Fruit fly (Drosophila melanogaster) whole organism, prepupa: ENCODE data around the gene CG13108.
A peak's percentile ranks its signal among the peaks of the same experiment; 100 is the strongest.

Experiments
- Blimp-1 ChIP-seq: fragments of 200-800 bp; sonication (Bioruptor generic); optimal IDR thresholded peaks from 3 replicates; lab custom pipeline; 2017; ENCODE audit warnings: missing biosample characterization, missing genetic modification characterization, mild to moderate bottlenecking, moderate library complexity, missing genetic modification reagents
- CG10669 ChIP-seq: fragments of 200-800 bp; sonication (Bioruptor generic); optimal IDR thresholded peaks from 3 replicates; lab custom pipeline; 2018; ENCODE audit warnings: missing biosample characterization, mild to moderate bottlenecking, missing genetic modification characterization, moderate library complexity
- CG11294 ChIP-seq: fragments of 200-800 bp; sonication (Bioruptor generic); IDR thresholded peaks from 2 replicates; pipeline ENCODE4 v1.3.6; 2022; ENCODE audit warnings: missing biosample characterization, missing genetic modification characterization
- CG11902 ChIP-seq: fragments of 200-800 bp; sonication (Bioruptor generic); optimal IDR thresholded peaks from 3 replicates; lab custom pipeline; 2016; ENCODE audit warnings: missing biosample characterization, missing genetic modification characterization
- CG15336 ChIP-seq: fragments of 200-800 bp; sonication (Bioruptor generic); IDR thresholded peaks from 2 replicates; pipeline ENCODE4 v1.3.6; 2022; ENCODE audit warnings: missing biosample characterization, missing genetic modification characterization
- CG16779 ChIP-seq: fragments of 200-800 bp; sonication (Bioruptor generic); optimal IDR thresholded peaks from 3 replicates; lab custom pipeline; 2017; ENCODE audit warnings: missing biosample characterization, mild to moderate bottlenecking, missing genetic modification characterization
- CG3032 ChIP-seq: fragments of 200-800 bp; optimal IDR thresholded peaks from 2 replicates; lab custom pipeline; 2019; ENCODE audit warnings: missing biosample characterization, mild to moderate bottlenecking, missing genetic modification characterization, moderate library complexity
- CG32006 ChIP-seq: fragments of 200-800 bp; sonication (Bioruptor generic); optimal IDR thresholded peaks from 3 replicates; lab custom pipeline; 2017; ENCODE audit warnings: missing biosample characterization, mild to moderate bottlenecking, missing genetic modification characterization
- CG34406 ChIP-seq: fragments of 200-800 bp; sonication (Bioruptor generic); optimal IDR thresholded peaks from 3 replicates; lab custom pipeline; 2016; ENCODE audit warnings: missing biosample characterization, missing genetic modification characterization
- CG3919 ChIP-seq: fragments of 200-800 bp; sonication (Bioruptor generic); optimal IDR thresholded peaks from 3 replicates; lab custom pipeline; 2016; ENCODE audit warnings: missing biosample characterization, missing genetic modification characterization
- CG4318 ChIP-seq: fragments of 200-800 bp; sonication (Bioruptor generic); optimal IDR thresholded peaks from 3 replicates; lab custom pipeline; 2017; ENCODE audit warnings: missing biosample characterization, mild to moderate bottlenecking, missing genetic modification characterization
- CG6163 ChIP-seq: fragments of 200-800 bp; sonication (Bioruptor generic); IDR thresholded peaks from 3 replicates; pipeline ENCODE4 v1.3.6; 2022; ENCODE audit warnings: missing biosample characterization, missing genetic modification characterization
- CG6276 ChIP-seq: fragments of 200-800 bp; sonication (Bioruptor generic); optimal IDR thresholded peaks from 2 replicates; lab custom pipeline; 2017; ENCODE audit warnings: missing biosample characterization, mild to moderate bottlenecking, missing genetic modification characterization
- CG6792 ChIP-seq: fragments of 200-800 bp; sonication (Bioruptor generic); optimal IDR thresholded peaks from 3 replicates; lab custom pipeline; 2016; ENCODE audit warnings: missing biosample characterization, missing genetic modification characterization
- CG6808 ChIP-seq: fragments of 200-800 bp; sonication (Bioruptor generic); optimal IDR thresholded peaks from 3 replicates; lab custom pipeline; 2017; ENCODE audit warnings: missing biosample characterization, missing genetic modification characterization, mild to moderate bottlenecking, moderate library complexity, missing genetic modification reagents
- CG7368 ChIP-seq: fragments of 200-800 bp; sonication (Bioruptor generic); optimal IDR thresholded peaks from 3 replicates; lab custom pipeline; 2016; ENCODE audit warnings: missing biosample characterization, missing genetic modification characterization
- CG8119 ChIP-seq: fragments of 200-800 bp; sonication (Bioruptor generic); IDR thresholded peaks from 3 replicates; pipeline ENCODE4 v1.3.6; 2022; ENCODE audit warnings: missing biosample characterization, missing genetic modification characterization
- CG8319 ChIP-seq: fragments of 200-800 bp; sonication (Bioruptor generic); optimal IDR thresholded peaks from 3 replicates; lab custom pipeline; 2016; ENCODE audit warnings: missing biosample characterization, missing genetic modification characterization
- CG9139 ChIP-seq: fragments of 200-800 bp; sonication (Bioruptor generic); optimal IDR thresholded peaks from 3 replicates; lab custom pipeline; 2017; ENCODE audit warnings: missing biosample characterization, mild to moderate bottlenecking, missing genetic modification characterization
- Eip75B ChIP-seq: fragments of 200-800 bp; sonication (Bioruptor generic); optimal IDR thresholded peaks from 3 replicates; lab custom pipeline; 2016; ENCODE audit warnings: missing biosample characterization, missing genetic modification characterization
- Eip78C ChIP-seq: fragments of 200-800 bp; sonication (Bioruptor generic); peaks from one replicate; lab custom pipeline; 2016; ENCODE audit warnings: missing biosample characterization, missing genetic modification characterization
- Eip93F ChIP-seq: fragments of 200-800 bp; sonication (Bioruptor generic); optimal IDR thresholded peaks from 2 replicates; lab custom pipeline; 2016; ENCODE audit warnings: missing biosample characterization, mild to moderate bottlenecking, missing genetic modification characterization
- Ets21C ChIP-seq: fragments of 200-800 bp; sonication (Bioruptor generic); optimal IDR thresholded peaks from 3 replicates; lab custom pipeline; 2016; ENCODE audit warnings: missing biosample characterization, missing genetic modification characterization
- Ets96B ChIP-seq: fragments of 200-800 bp; optimal IDR thresholded peaks from 2 replicates; lab custom pipeline; 2019; ENCODE audit warnings: missing biosample characterization, mild to moderate bottlenecking, missing genetic modification characterization, moderate library complexity
- Gug ChIP-seq: fragments of 200-800 bp; sonication (Bioruptor generic); IDR thresholded peaks from 2 replicates; pipeline ENCODE4 v1.3.6; 2022; ENCODE audit warnings: missing biosample characterization, missing genetic modification characterization
- Hr38 ChIP-seq: sonication (Bioruptor generic); optimal IDR thresholded peaks from 2 replicates; lab custom pipeline; 2016; ENCODE audit warnings: missing biosample characterization, missing genetic modification characterization
- Hr39 ChIP-seq: fragments of 200-800 bp; sonication (Bioruptor generic); optimal IDR thresholded peaks from 2 replicates; lab custom pipeline; 2016; ENCODE audit warnings: missing biosample characterization, missing genetic modification characterization
- Hr4 ChIP-seq: fragments of 200-800 bp; sonication (Bioruptor generic); optimal IDR thresholded peaks from 3 replicates; lab custom pipeline; 2016; ENCODE audit warnings: missing biosample characterization, missing genetic modification characterization
- Lpt ChIP-seq: fragments of 200-800 bp; sonication (Bioruptor generic); optimal IDR thresholded peaks from 3 replicates; lab custom pipeline; 2016; ENCODE audit warnings: missing biosample characterization, missing genetic modification characterization
- Met ChIP-seq: fragments of 200-800 bp; sonication (Bioruptor generic); optimal IDR thresholded peaks from 3 replicates; lab custom pipeline; 2016; ENCODE audit warnings: missing biosample characterization, missing genetic modification characterization
- OdsH ChIP-seq: fragments of 200-800 bp; sonication (Bioruptor generic); optimal IDR thresholded peaks from 3 replicates; lab custom pipeline; 2016; ENCODE audit warnings: missing biosample characterization, missing genetic modification characterization
- Sox14 ChIP-seq: fragments of 200-800 bp; sonication (Bioruptor generic); optimal IDR thresholded peaks from 3 replicates; lab custom pipeline; 2016; ENCODE audit warnings: missing biosample characterization, missing genetic modification characterization
- achi ChIP-seq: fragments of 200-800 bp; sonication (Bioruptor generic); optimal IDR thresholded peaks from 3 replicates; lab custom pipeline; 2016; ENCODE audit warnings: missing biosample characterization, missing genetic modification characterization
- acj6 ChIP-seq: fragments of 200-800 bp; sonication (Bioruptor generic); optimal IDR thresholded peaks from 3 replicates; lab custom pipeline; 2016; ENCODE audit warnings: missing biosample characterization, missing genetic modification characterization
- cyc ChIP-seq: fragments of 200-800 bp; sonication (Bioruptor generic); optimal IDR thresholded peaks from 3 replicates; lab custom pipeline; 2016; ENCODE audit warnings: missing biosample characterization, missing genetic modification characterization
- dac ChIP-seq: fragments of 200-800 bp; sonication (Bioruptor generic); optimal IDR thresholded peaks from 2 replicates; lab custom pipeline; 2017; ENCODE audit warnings: missing biosample characterization, mild to moderate bottlenecking, missing genetic modification characterization
- dsx ChIP-seq: fragments of 200-800 bp; optimal IDR thresholded peaks from 3 replicates; lab custom pipeline; 2019; ENCODE audit warnings: missing biosample characterization, mild to moderate bottlenecking, missing genetic modification characterization, moderate library complexity; ENCODE audit not compliant: poor library complexity, severe bottlenecking
- eg ChIP-seq: fragments of 200-800 bp; sonication (Bioruptor generic); IDR thresholded peaks from 3 replicates; pipeline ENCODE4 v1.3.6; 2022; ENCODE audit warnings: missing biosample characterization, missing genetic modification characterization
- fd59A ChIP-seq: fragments of 200-800 bp; sonication (Bioruptor generic); optimal IDR thresholded peaks from 2 replicates; lab custom pipeline; 2017; ENCODE audit warnings: missing biosample characterization, mild to moderate bottlenecking, missing genetic modification characterization, missing genetic modification reagents
- fd85E ChIP-seq: fragments of 200-800 bp; sonication (Bioruptor generic); optimal IDR thresholded peaks from 3 replicates; lab custom pipeline; 2016; ENCODE audit warnings: missing biosample characterization, missing genetic modification characterization
- fkh ChIP-seq: fragments of 200-800 bp; sonication (Bioruptor generic); optimal IDR thresholded peaks from 3 replicates; lab custom pipeline; 2017; ENCODE audit warnings: missing biosample characterization, mild to moderate bottlenecking, missing genetic modification characterization, moderate library complexity
- lz ChIP-seq: fragments of 200-800 bp; sonication (Bioruptor generic); optimal IDR thresholded peaks from 3 replicates; lab custom pipeline; 2016; ENCODE audit warnings: missing biosample characterization, missing genetic modification characterization
- pdm3 ChIP-seq: fragments of 200-800 bp; sonication (Bioruptor generic); optimal IDR thresholded peaks from 3 replicates; lab custom pipeline; 2016; ENCODE audit warnings: missing biosample characterization, missing genetic modification characterization
- salr ChIP-seq, 2 experiments: fragments of 200-800 bp; sonication (Bioruptor generic); optimal IDR thresholded peaks; 3 replicates each; lab custom pipeline; 2016 to 2018; ENCODE audit warnings: missing biosample characterization in 2 of 2, missing genetic modification characterization in 2 of 2, mild to moderate bottlenecking in 1 of 2
- spab ChIP-seq: fragments of 200-800 bp; sonication (Bioruptor generic); optimal IDR thresholded peaks from 2 replicates; lab custom pipeline; 2017; ENCODE audit warnings: missing biosample characterization, mild to moderate bottlenecking, missing genetic modification characterization, missing genetic modification reagents
- ss ChIP-seq, 2 experiments: fragments of 200-800 bp; sonication (Bioruptor generic); optimal IDR thresholded peaks; 2 replicates in 1 of 2; 3 replicates in 1 of 2; lab custom pipeline; 2017 to 2018; ENCODE audit warnings: mild to moderate bottlenecking in 2 of 2, missing biosample characterization in 2 of 2, missing genetic modification characterization in 2 of 2, moderate library complexity in 1 of 2
- svp ChIP-seq: fragments of 200-800 bp; sonication (Bioruptor generic); peaks from one replicate; lab custom pipeline; 2016; ENCODE audit warnings: missing biosample characterization, missing genetic modification characterization
- vri ChIP-seq: fragments of 200-800 bp; sonication (Bioruptor generic); optimal IDR thresholded peaks from 3 replicates; lab custom pipeline; 2016; ENCODE audit warnings: missing biosample characterization, mild to moderate bottlenecking, missing genetic modification characterization

Gene CG13108

dm6 chr2L:9206401-9206800, 42.4 kb downstream of the CG13108 start (continued):
- TF ChIP-seq CG8319 (no peak), Eip75B (peak; percentile 50), acj6 (GFP tag; lab: Kevin White, UChicago) (peak; percentile 59), Hr4 (GFP tag; lab: Kevin White, UChicago) (peak; percentile 88), Met (GFP tag; lab: Kevin White, UChicago) (no peak), ss (GFP tag; optimal IDR thresholded peaks at IDR 0.05; lab: Kevin White, UChicago) (no peak), vri (GFP tag; lab: Kevin White, UChicago) (no peak), fd59A (GFP tag; lab: Kevin White, UChicago) (no peak), Gug (GFP tag; lab: Robert Waterston, UW) (peak; percentile 77), Sox14 (no peak), CG6163 (GFP tag; lab: Robert Waterston, UW) (peak; percentile 76), Hr39 (GFP tag; lab: Kevin White, UChicago) (no peak), salr (GFP tag; optimal IDR thresholded peaks at IDR 0.05; lab: Kevin White, UChicago) (peak in 1 of 2 experiments; percentile 89), eg (GFP tag; lab: Robert Waterston, UW) (peak; percentile 81)
- TF ChIP-seq, all 60 proteins: peak for 30

DNA sequence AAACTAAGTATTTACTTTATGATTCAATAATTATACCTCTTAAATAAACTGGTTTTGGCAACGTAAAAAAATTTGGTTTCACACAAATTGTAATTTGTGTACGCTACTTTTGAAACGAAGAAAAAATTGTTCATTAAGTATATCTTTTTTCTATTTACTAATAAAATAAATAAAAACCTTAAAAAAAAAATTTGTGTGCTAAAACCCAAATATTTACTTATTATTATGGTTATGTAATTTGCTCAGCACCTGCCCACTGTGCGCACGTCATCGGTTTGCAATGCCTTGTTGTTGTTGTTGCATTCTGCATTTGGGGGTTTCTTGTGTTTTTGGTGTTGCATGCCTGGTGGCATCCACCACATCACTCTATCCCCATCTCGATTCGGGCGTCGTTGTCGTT, 43.1 kb downstream of the CG13108 start:
- peak; percentile 16 for TF ChIP-seq CG10669
- no peak for TF ChIP-seq dsx (GFP tag; lab: Kevin White, UChicago)
- TF ChIP-seq CG15336 (GFP tag; lab: Robert Waterston, UW) = peak; percentile 95
- TF ChIP-seq CG32006 (GFP tag; lab: Kevin White, UChicago) = peak; percentile 97
- TF ChIP-seq CG7368 (GFP tag; lab: Kevin White, UChicago) = peak; percentile 35
- peak; percentile 97 for TF ChIP-seq CG4318
- no peak for TF ChIP-seq CG6808 (GFP tag; lab: Kevin White, UChicago)
- peak; percentile 59 for TF ChIP-seq svp (GFP tag; lab: Kevin White, UChicago)
- peak; percentile 7 for TF ChIP-seq fd85E (GFP tag; lab: Kevin White, UChicago)
- peak; percentile 72 for TF ChIP-seq Lpt (GFP tag; lab: Kevin White, UChicago)
- TF ChIP-seq CG9139 (GFP tag; lab: Kevin White, UChicago) = no peak
- TF ChIP-seq achi (GFP tag; lab: Kevin White, UChicago) = peak; percentile 81
- peak; percentile 17 for TF ChIP-seq spab
- TF ChIP-seq OdsH (GFP tag; lab: Kevin White, UChicago) = peak; percentile 87
- TF ChIP-seq Hr38 (GFP tag; lab: Kevin White, UChicago) = no peak
- peak; percentile 95 for TF ChIP-seq Eip78C (GFP tag; lab: Kevin White, UChicago)
- peak; percentile 39 for TF ChIP-seq Met (GFP tag; lab: Kevin White, UChicago)
- TF ChIP-seq eg (GFP tag; lab: Robert Waterston, UW) = peak; percentile 89
- TF ChIP-seq vri (GFP tag; lab: Kevin White, UChicago) = peak; percentile 14
- TF ChIP-seq Eip75B = peak; percentile 24
- peak; percentile 75 for TF ChIP-seq acj6 (GFP tag; lab: Kevin White, UChicago)
- peak; percentile 33 for TF ChIP-seq cyc (GFP tag; lab: Kevin White, UChicago)
- TF ChIP-seq Hr39 (GFP tag; lab: Kevin White, UChicago) = peak; percentile 26
- TF ChIP-seq CG3919 = peak; percentile 85
- no peak for TF ChIP-seq CG11902 (GFP tag; lab: Kevin White, UChicago)
- TF ChIP-seq lz (GFP tag; lab: Kevin White, UChicago) = peak; percentile 31
- TF ChIP-seq Ets96B (tag; lab: Kevin White, UChicago) = peak; percentile 32
- TF ChIP-seq CG34406 (GFP tag; lab: Kevin White, UChicago) = peak; percentile 43
- TF ChIP-seq Blimp-1 = no peak
- peak; percentile 66 for TF ChIP-seq Sox14
- peak; percentile 37 for TF ChIP-seq CG6792 (GFP tag; lab: Kevin White, UChicago)
- peak; percentile 96 for TF ChIP-seq CG8119
- TF ChIP-seq Eip93F (GFP tag; lab: Kevin White, UChicago) = no peak
- TF ChIP-seq salr (GFP tag; optimal IDR thresholded peaks at IDR 0.05; lab: Kevin White, UChicago) = peak in 1 of 2 experiments; percentile 89
- TF ChIP-seq CG6276 (GFP tag; lab: Kevin White, UChicago) = peak; percentile 93
- peak; percentile 84 for TF ChIP-seq CG11294 (GFP tag; lab: Robert Waterston, UW)
- no peak for TF ChIP-seq Ets21C (GFP tag; lab: Kevin White, UChicago)
- peak; percentile 56 for TF ChIP-seq CG16779
- TF ChIP-seq ss (GFP tag; optimal IDR thresholded peaks at IDR 0.05; lab: Kevin White, UChicago) = peak in 1 of 2 experiments; percentile 18
- TF ChIP-seq dac (GFP tag; lab: Kevin White, UChicago) = peak; percentile 82
- TF ChIP-seq CG6163 (GFP tag; lab: Robert Waterston, UW) = peak; percentile 76
- no peak for TF ChIP-seq fd59A (GFP tag; lab: Kevin White, UChicago)
- peak; percentile 68 for TF ChIP-seq pdm3 (GFP tag; lab: Kevin White, UChicago)
- no peak for TF ChIP-seq fkh (GFP tag; lab: Kevin White, UChicago)
- TF ChIP-seq CG3032 = peak; percentile 15
